Worm (Caenorhabditis elegans): ENCODE measurements around the gene nhr-274.

The nhr-274 gene

DNA sequence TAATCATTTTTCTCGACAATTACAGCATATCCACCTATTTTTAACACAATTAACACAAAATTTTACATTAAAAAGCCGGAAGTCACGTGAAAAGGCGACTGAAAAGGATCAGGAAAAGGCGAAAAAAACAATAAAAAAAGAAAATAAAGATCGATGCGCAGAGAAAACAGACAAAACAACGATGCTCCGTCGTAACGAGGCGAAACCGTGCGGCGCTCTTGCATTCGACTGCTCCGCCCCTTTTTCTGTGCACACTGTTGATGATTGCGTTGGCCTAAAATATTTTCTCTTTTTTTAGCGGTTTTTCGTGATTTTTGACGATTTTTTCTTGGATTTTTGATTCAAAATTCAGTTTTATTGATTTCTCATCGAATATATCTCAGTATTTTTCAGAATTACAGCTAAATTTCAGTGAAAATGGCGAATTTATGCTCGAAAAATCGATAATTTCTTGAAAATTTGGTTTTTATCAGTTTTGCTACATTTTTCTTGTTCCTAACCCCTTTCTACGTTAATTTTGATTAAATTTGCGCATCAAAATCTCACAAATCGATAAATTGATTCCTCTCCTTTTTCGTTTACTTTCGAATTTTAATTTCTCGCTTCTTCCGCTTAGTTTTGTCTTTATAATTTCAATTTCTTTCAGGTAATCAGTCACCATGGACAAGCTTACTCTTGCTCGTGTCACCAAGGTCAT lies 14.1 kb upstream of the nhr-274 start, which contains the start of gene rps-28 (continued):
- peak; percentile 79 for TF ChIP-seq nhr-77 (tag; optimal IDR thresholded peaks at IDR 0.05)
- TF ChIP-seq nhr-12 (tag; optimal IDR thresholded peaks at IDR 0.05) = no peak
- TF ChIP-seq ztf-11 (tag; optimal IDR thresholded peaks at IDR 0.05) = peak; percentile 41
- TF ChIP-seq tbx-2 (tag; optimal IDR thresholded peaks at IDR 0.05) = peak; percentile 80
- TF ChIP-seq nhr-76 (tag; optimal IDR thresholded peaks at IDR 0.05) = peak; percentile 54
- TF ChIP-seq zag-1 (tag; optimal IDR thresholded peaks at IDR 0.05) = peak; percentile 62
- peak; percentile 45 for TF ChIP-seq nhr-67 (tag; optimal IDR thresholded peaks at IDR 0.05)
- TF ChIP-seq R02D3.7 (tag; optimal IDR thresholded peaks at IDR 0.05) = peak; percentile 89
- TF ChIP-seq sea-2 (GFP tag; optimal IDR thresholded peaks at IDR 0.05) = peak; percentile 29
- TF ChIP-seq ceh-16 (tag; optimal IDR thresholded peaks at IDR 0.05) = no peak
- peak; percentile 98 for TF ChIP-seq nfya-1 (tag; optimal IDR thresholded peaks at IDR 0.05; ENCODE audit: insufficient read depth)

DNA sequence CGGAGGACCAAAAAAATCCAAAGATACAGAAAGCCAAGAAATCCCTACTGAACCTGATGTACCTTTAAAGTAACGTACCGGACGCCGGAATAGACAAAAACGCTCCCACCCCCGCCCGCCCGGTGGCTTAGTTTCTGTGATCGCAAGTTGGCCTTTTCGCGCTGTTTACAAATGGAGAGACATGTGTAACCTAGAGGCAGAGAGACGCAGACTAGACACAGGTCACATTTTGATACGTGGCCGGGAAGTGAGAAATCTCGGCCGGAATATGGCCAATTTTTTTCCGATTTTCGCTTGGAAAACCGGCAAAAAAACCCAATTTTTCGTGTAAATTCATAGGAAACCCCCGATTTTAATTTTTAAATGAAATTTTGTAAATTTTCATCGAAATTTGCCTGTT lies 12.0 kb upstream of the nhr-274 start:
- TF ChIP-seq nhr-23 (tag; optimal IDR thresholded peaks at IDR 0.05) = peak; percentile 37
- TF ChIP-seq ceh-16 (tag; optimal IDR thresholded peaks at IDR 0.05) = no peak
- peak; percentile 88 for TF ChIP-seq pha-4 (tag; optimal IDR thresholded peaks at IDR 0.05)
- TF ChIP-seq nhr-67 (tag; optimal IDR thresholded peaks at IDR 0.05) = no peak
- TF ChIP-seq egl-5 (tag; optimal IDR thresholded peaks at IDR 0.05) = no peak
- no peak for TF ChIP-seq nhr-11 (tag; optimal IDR thresholded peaks at IDR 0.05)
- no peak for TF ChIP-seq ztf-11 (tag; optimal IDR thresholded peaks at IDR 0.05)

DNA sequence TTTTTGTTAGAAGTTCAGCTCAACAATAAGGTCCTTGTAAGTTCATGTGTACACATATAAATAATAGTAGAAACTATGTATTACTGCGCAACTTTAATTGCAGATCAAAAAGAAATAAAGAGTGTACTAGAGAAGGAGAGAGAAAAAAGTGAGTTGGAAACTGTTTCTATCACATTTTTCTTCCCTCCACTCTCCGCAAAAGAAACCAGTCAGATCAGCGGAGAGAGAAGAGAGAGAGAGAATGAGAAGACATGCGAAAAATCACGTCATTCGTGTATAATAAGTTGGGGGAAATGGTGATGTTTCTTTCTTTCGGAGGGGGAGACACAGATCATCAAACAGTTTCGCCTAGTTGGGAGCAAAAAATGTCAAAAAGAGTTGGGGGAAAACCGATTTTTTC lies 10.2 kb upstream of the nhr-274 start:
- TF ChIP-seq nhr-12 (tag; optimal IDR thresholded peaks at IDR 0.05) (no peak), nfya-1 (tag; optimal IDR thresholded peaks at IDR 0.05; ENCODE audit: insufficient read depth) (peak; percentile 43), nhr-23 (tag; optimal IDR thresholded peaks at IDR 0.05) (peak; percentile 61), pha-4 (tag; optimal IDR thresholded peaks at IDR 0.05) (peak; percentile 67), unc-62 (GFP tag; optimal IDR thresholded peaks at IDR 0.05) (no peak), lin-15B (tag; optimal IDR thresholded peaks at IDR 0.05) (no peak), unc-39 (tag; optimal IDR thresholded peaks at IDR 0.05) (no peak), nhr-25 (tag; optimal IDR thresholded peaks at IDR 0.05) (peak; percentile 79), nhr-43 (tag; optimal IDR thresholded peaks at IDR 0.05; ENCODE audit: poor library complexity, severe bottlenecking) (peak; percentile 2), elt-2 (tag; optimal IDR thresholded peaks at IDR 0.05) (peak; percentile 42), jun-1 (tag; optimal IDR thresholded peaks at IDR 0.05) (peak; percentile 5), ceh-28 (tag; optimal IDR thresholded peaks at IDR 0.05) (no peak)

DNA sequence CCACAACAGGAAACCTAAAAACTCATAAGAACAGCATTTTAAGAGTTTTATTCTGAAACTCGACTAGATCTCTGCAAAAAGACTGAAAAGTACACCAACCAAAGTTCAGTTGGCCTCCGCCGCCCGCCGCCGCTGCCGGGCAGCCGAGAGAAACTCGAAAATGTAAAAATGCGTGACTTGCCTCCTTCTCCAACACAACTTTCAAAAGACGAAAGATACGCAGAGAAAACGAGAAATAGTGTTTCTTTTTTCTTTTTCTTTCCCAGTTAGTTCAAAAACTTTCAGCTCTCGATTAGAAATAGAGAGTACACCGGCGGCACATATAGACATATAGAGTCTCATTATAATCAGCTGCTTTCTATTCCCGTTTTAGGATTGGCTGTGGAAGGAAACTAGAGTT lies 4.7 kb upstream of the nhr-274 start:
- TF ChIP-seq hmg-11 (tag; optimal IDR thresholded peaks at IDR 0.05) = peak; percentile 53
- TF ChIP-seq nhr-28 (tag; optimal IDR thresholded peaks at IDR 0.05) = no peak
- TF ChIP-seq fos-1 (tag; optimal IDR thresholded peaks at IDR 0.05) = no peak
- TF ChIP-seq mml-1 (tag; optimal IDR thresholded peaks at IDR 0.05) = no peak
- TF ChIP-seq egl-5 (tag; optimal IDR thresholded peaks at IDR 0.05) = no peak
- TF ChIP-seq nhr-12 (tag; optimal IDR thresholded peaks at IDR 0.05) = no peak
- TF ChIP-seq zag-1 (tag; optimal IDR thresholded peaks at IDR 0.05) = no peak
- TF ChIP-seq ZK546.5 (tag; optimal IDR thresholded peaks at IDR 0.05) = no peak
- TF ChIP-seq snpc-4 (tag; optimal IDR thresholded peaks at IDR 0.05) = no peak
- TF ChIP-seq nhr-43 (tag; optimal IDR thresholded peaks at IDR 0.05; ENCODE audit: poor library complexity, severe bottlenecking) = no peak
- no peak for TF ChIP-seq nhr-23 (tag; optimal IDR thresholded peaks at IDR 0.05)
- no peak for TF ChIP-seq elt-3 (tag; optimal IDR thresholded peaks at IDR 0.05)
- TF ChIP-seq mdl-1 (tag; optimal IDR thresholded peaks at IDR 0.05) = no peak
- no peak for TF ChIP-seq ztf-11 (tag; optimal IDR thresholded peaks at IDR 0.05)
- TF ChIP-seq lsy-12 (tag; optimal IDR thresholded peaks at IDR 0.05) = no peak
- TF ChIP-seq nhr-77 (tag; optimal IDR thresholded peaks at IDR 0.05) = no peak
- TF ChIP-seq nhr-67 (tag; optimal IDR thresholded peaks at IDR 0.05) = no peak
- no peak for TF ChIP-seq R02D3.7 (tag; optimal IDR thresholded peaks at IDR 0.05)
- TF ChIP-seq eor-1 (tag; optimal IDR thresholded peaks at IDR 0.05) = no peak
- TF ChIP-seq sea-2 (GFP tag; optimal IDR thresholded peaks at IDR 0.05) = no peak
- no peak for TF ChIP-seq ama-1 (optimal IDR thresholded peaks at IDR 0.05)
- TF ChIP-seq aly-2 (tag; optimal IDR thresholded peaks at IDR 0.05) = no peak
- TF ChIP-seq elt-1 (tag; optimal IDR thresholded peaks at IDR 0.05) = no peak
- no peak for TF ChIP-seq ceh-82 (tag; optimal IDR thresholded peaks at IDR 0.05)
- no peak for TF ChIP-seq ztf-4 (tag; optimal IDR thresholded peaks at IDR 0.05)
- TF ChIP-seq egl-27 (tag; optimal IDR thresholded peaks at IDR 0.05) = no peak
- TF ChIP-seq ceh-16 (tag; optimal IDR thresholded peaks at IDR 0.05) = no peak
- no peak for TF ChIP-seq nhr-25 (tag; optimal IDR thresholded peaks at IDR 0.05)
- TF ChIP-seq nhr-76 (tag; optimal IDR thresholded peaks at IDR 0.05) = no peak
- TF ChIP-seq fkh-10 (GFP tag; optimal IDR thresholded peaks at IDR 0.05) = no peak
- no peak for TF ChIP-seq ceh-9 (tag; optimal IDR thresholded peaks at IDR 0.05)
- peak; percentile 74 for TF ChIP-seq skn-1 (tag; optimal IDR thresholded peaks at IDR 0.05)
- TF ChIP-seq ceh-28 (tag; optimal IDR thresholded peaks at IDR 0.05) = no peak
- TF ChIP-seq unc-39 (tag; optimal IDR thresholded peaks at IDR 0.05) = no peak
- peak; percentile 61 for TF ChIP-seq jun-1 (tag; optimal IDR thresholded peaks at IDR 0.05)
- no peak for TF ChIP-seq daf-12 (tag; optimal IDR thresholded peaks at IDR 0.05)
- TF ChIP-seq lin-15B (tag; optimal IDR thresholded peaks at IDR 0.05) = peak; percentile 29
- TF ChIP-seq nfya-1 (tag; optimal IDR thresholded peaks at IDR 0.05; ENCODE audit: insufficient read depth) = peak; percentile 11
- no peak for TF ChIP-seq tbx-2 (tag; optimal IDR thresholded peaks at IDR 0.05)
- no peak for TF ChIP-seq unc-62 (GFP tag; optimal IDR thresholded peaks at IDR 0.05)
- peak; percentile 41 for TF ChIP-seq elt-2 (tag; optimal IDR thresholded peaks at IDR 0.05)

All from whole organism, L3 larva.